Worm (Caenorhabditis elegans): ENCODE data around the gene adr-2.
A peak's percentile ranks its signal among the peaks of the same experiment; 100 is the strongest.

Gene adr-2

DNA sequence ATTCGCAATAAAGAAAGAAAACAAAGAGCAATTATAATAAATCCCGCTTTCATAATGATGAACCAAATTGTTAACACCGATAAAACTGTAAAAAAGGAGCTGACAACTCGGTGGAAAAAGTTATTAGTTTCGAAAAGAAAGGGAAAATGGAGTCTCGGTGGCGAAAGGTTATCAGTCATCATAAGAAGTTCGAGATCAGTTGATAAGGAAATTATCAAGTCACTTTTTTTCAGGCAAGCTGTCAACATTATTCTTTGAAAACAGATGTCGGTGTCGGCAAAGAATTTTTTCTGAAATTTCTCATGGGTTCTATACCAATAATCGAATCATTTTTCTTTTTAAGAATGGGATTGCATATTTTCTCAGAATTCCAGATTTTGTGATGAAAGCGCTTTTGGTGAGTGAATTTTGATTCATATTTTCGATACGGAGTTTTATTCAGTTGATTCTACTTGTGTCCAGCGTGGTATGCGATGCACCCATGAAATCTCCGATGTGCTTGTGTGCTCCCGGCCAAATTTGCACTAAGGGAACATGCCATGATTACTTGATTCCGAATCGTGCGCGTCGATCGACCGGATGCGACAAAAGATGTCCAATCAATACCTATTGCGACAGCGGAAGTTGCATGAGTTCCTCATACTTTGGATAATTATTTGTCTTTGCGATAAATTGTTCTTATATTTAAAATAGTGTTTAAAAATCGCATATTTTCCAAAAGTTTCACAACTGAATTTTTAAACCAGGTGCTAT lies 44.2 kb downstream of the adr-2 start, which contains the start of the genes F37C12.21 and F37C12.10:
Gene F37C12.21 (plus strand): TSS at position 58 of the 753 bp plus-strand sequence.
Gene F37C12.10 (minus strand): TSS at position 85 of the 753 bp plus-strand sequence.
- TF ChIP-seq tbp1 (GFP tag; optimal IDR thresholded peaks at IDR 0.05): no peak
- no peak for TF ChIP-seq snpc-4 (GFP tag; optimal IDR thresholded peaks at IDR 0.05)
- TF ChIP-seq snpc-4 (tag; optimal IDR thresholded peaks at IDR 0.05): no peak
- TF ChIP-seq C17E4.6 (GFP tag; IDR thresholded peaks at IDR 0.05): no peak
- no peak for TF ChIP-seq unc-130 (GFP tag; optimal IDR thresholded peaks at IDR 0.05)
- no peak for TF ChIP-seq ceh-79 (tag; optimal IDR thresholded peaks at IDR 0.05)
- TF ChIP-seq lin-40 (tag; optimal IDR thresholded peaks at IDR 0.05): no peak
- no peak for TF ChIP-seq K11D2.4 (GFP tag; IDR thresholded peaks at IDR 0.05)
- TF ChIP-seq pha-4 (tag; optimal IDR thresholded peaks at IDR 0.05): no peak
- TF ChIP-seq F55B11.4 (tag; optimal IDR thresholded peaks at IDR 0.05; ENCODE audit: borderline replicate concordance, insufficient read depth): no peak
- peak; percentile 47 for TF ChIP-seq repo-1 (tag; optimal IDR thresholded peaks at IDR 0.05)
- no peak for TF ChIP-seq ama-1 (optimal IDR thresholded peaks at IDR 0.05)
- peak in 1 of 2 experiments; percentile 25 for TF ChIP-seq ama-1 (GFP tag; optimal IDR thresholded peaks at IDR 0.05)
- TF ChIP-seq efl-1 (GFP tag; optimal IDR thresholded peaks at IDR 0.05): no peak
- no peak for TF ChIP-seq Y79H2A.3 (GFP tag; conservative IDR thresholded peaks at IDR 0.05)
- TF ChIP-seq dox-1 (GFP tag; IDR thresholded peaks at IDR 0.05): peak; percentile 51
- no peak for TF ChIP-seq die-1 (tag; optimal IDR thresholded peaks at IDR 0.05)
- TF ChIP-seq T26A5.8 (tag; optimal IDR thresholded peaks at IDR 0.05): no peak
- TF ChIP-seq pbrm-1 (GFP tag; IDR thresholded peaks at IDR 0.05): no peak
- no peak for TF ChIP-seq lin-35 (GFP tag; optimal IDR thresholded peaks at IDR 0.05)
- TF ChIP-seq rec-8 (tag; optimal IDR thresholded peaks at IDR 0.05): no peak
- TF ChIP-seq ceh-91 (GFP tag; IDR thresholded peaks at IDR 0.05): no peak
- no peak for TF ChIP-seq lsl-1 (GFP tag; optimal IDR thresholded peaks at IDR 0.05)
- no peak for TF ChIP-seq ztf-28 (GFP tag; IDR thresholded peaks at IDR 0.05)
- TF ChIP-seq mcd-1 (GFP tag; IDR thresholded peaks at IDR 0.05): 0 out of 2 replicates have a peak, but pooled peaks have one; percentile 6
- no peak for TF ChIP-seq ztf-18 (tag; optimal IDR thresholded peaks at IDR 0.05)
- no peak for TF ChIP-seq zfh-2 (GFP tag; conservative IDR thresholded peaks at IDR 0.05)
- TF ChIP-seq mel-28 (tag; optimal IDR thresholded peaks at IDR 0.05; ENCODE audit: borderline replicate concordance): no peak
- no peak for TF ChIP-seq ceh-100 (GFP tag; IDR thresholded peaks at IDR 0.05)
- no peak for TF ChIP-seq T07F8.4 (tag; optimal IDR thresholded peaks at IDR 0.05)
- TF ChIP-seq ccch-3 (GFP tag; optimal IDR thresholded peaks at IDR 0.05): no peak
- TF ChIP-seq attf-5 (GFP tag; optimal IDR thresholded peaks at IDR 0.05): no peak
- no peak for TF ChIP-seq rcor-1 (GFP tag; IDR thresholded peaks at IDR 0.05)
- TF ChIP-seq lsy-27 (tag; optimal IDR thresholded peaks at IDR 0.05; ENCODE audit: borderline replicate concordance, insufficient read depth): no peak
- no peak for TF ChIP-seq ztf-22 (GFP tag; optimal IDR thresholded peaks at IDR 0.05)
- no peak for TF ChIP-seq dpl-1 (GFP tag; optimal IDR thresholded peaks at IDR 0.05)
- TF ChIP-seq rpc-1 (optimal IDR thresholded peaks at IDR 0.05): no peak
- TF ChIP-seq rpc-1 (tag; optimal IDR thresholded peaks at IDR 0.05): no peak
- no peak for TF ChIP-seq egl-18 (GFP tag; IDR thresholded peaks at IDR 0.05)
- no peak for TF ChIP-seq ets-4 (GFP tag; optimal IDR thresholded peaks at IDR 0.05)
- no peak for TF ChIP-seq snpc-1.3 (tag; optimal IDR thresholded peaks at IDR 0.05; ENCODE audit: insufficient read depth)
- peak; percentile 62 for TF ChIP-seq B0336.3 (GFP tag; IDR thresholded peaks at IDR 0.05)
- no peak for TF ChIP-seq Y53F4B.3 (GFP tag; IDR thresholded peaks at IDR 0.05)
- TF ChIP-seq ztf-6 (GFP tag; IDR thresholded peaks at IDR 0.05): no peak
- TF ChIP-seq let-526 (GFP tag; IDR thresholded peaks at IDR 0.05): no peak
- no peak for TF ChIP-seq sdz-38 (tag; optimal IDR thresholded peaks at IDR 0.05)
- TF ChIP-seq F49E8.2 (tag; optimal IDR thresholded peaks at IDR 0.05; ENCODE audit: insufficient read depth): no peak
- no peak for TF ChIP-seq bed-2 (GFP tag; IDR thresholded peaks at IDR 0.05)

Measured in whole organism, young adult.